Fruit fly (Drosophila melanogaster): ENCODE results near the gene mRpS34.

DNA sequence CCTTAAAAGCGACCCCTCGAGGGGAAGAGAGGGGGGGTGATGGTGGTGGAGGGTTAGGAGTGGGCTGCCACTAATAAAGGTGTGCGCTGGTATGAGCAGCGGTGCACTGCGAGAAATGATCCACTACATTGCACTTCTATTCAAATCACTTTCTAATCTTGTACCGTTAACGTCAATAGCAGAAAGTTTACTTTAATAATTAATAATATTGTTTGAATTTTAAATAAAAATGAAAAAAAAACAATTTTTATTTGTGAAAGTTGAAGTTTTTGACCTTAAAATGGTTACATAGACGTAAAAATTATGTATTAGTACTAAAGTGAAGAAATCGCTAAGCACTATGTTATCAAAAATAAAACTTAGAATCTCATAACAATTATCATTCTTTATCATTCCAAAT, 45.0 kb downstream of the mRpS34 start:
- TF ChIP-seq h (optimal IDR thresholded peaks at IDR 0.05) (no peak), Myc (optimal IDR thresholded peaks at IDR 0.05) (no peak), insv (optimal IDR thresholded peaks at IDR 0.05) (no peak), ttk (optimal IDR thresholded peaks at IDR 0.05) (no peak), psq (optimal IDR thresholded peaks at IDR 0.05) (no peak)
